Worm (Caenorhabditis elegans): ENCODE data around the gene T26G10.3.

T26G10.3 gene

ce11 chrIII:9454730-9455129 lies 41.5 kb upstream of the T26G10.3 start:
- no peak for TF ChIP-seq nhr-25 (tag; optimal IDR thresholded peaks at IDR 0.05)
- TF ChIP-seq ama-1 (optimal IDR thresholded peaks at IDR 0.05), result no peak
- TF ChIP-seq pha-4 (tag; optimal IDR thresholded peaks at IDR 0.05), result no peak
- peak; percentile 40 for TF ChIP-seq nhr-23 (tag; optimal IDR thresholded peaks at IDR 0.05)
- peak; percentile 17 for TF ChIP-seq nhr-43 (tag; optimal IDR thresholded peaks at IDR 0.05; ENCODE audit: poor library complexity, severe bottlenecking)

- no peak for TF ChIP-seq nhr-23 (tag; optimal IDR thresholded peaks at IDR 0.05)
- no peak for TF ChIP-seq nhr-76 (tag; optimal IDR thresholded peaks at IDR 0.05)
- TF ChIP-seq unc-62 (GFP tag; optimal IDR thresholded peaks at IDR 0.05), result no peak
Measured at ce11 chrIII:9453962-9454361, 40.7 kb upstream of the T26G10.3 start, which contains the start of gene F54C8.7. TSS of gene F54C8.7 (minus strand) at chrIII:9454062.

- TF ChIP-seq ztf-4 (tag; optimal IDR thresholded peaks at IDR 0.05) (no peak), pqm-1 (tag; optimal IDR thresholded peaks at IDR 0.05) (peak; percentile 39), nfya-1 (tag; optimal IDR thresholded peaks at IDR 0.05; ENCODE audit: insufficient read depth) (peak; percentile 24), egl-5 (tag; optimal IDR thresholded peaks at IDR 0.05) (peak; percentile 6), lin-39 (tag; optimal IDR thresholded peaks at IDR 0.05) (peak; percentile 80), nhr-23 (tag; optimal IDR thresholded peaks at IDR 0.05) (peak; percentile 14)
Measured at ce11 chrIII:9450933-9451332, 37.7 kb upstream of the T26G10.3 start.

ce11 chrIII:9449831-9450230 lies 36.6 kb upstream of the T26G10.3 start, which contains the start of gene F54C8.6:
TSS of gene F54C8.6 (minus strand) at chrIII:9449931.
- no peak for TF ChIP-seq skn-1 (tag; optimal IDR thresholded peaks at IDR 0.05)
- no peak for TF ChIP-seq mdl-1 (tag; optimal IDR thresholded peaks at IDR 0.05)
- TF ChIP-seq ceh-82 (tag; optimal IDR thresholded peaks at IDR 0.05), result no peak
- TF ChIP-seq ceh-9 (tag; optimal IDR thresholded peaks at IDR 0.05), result no peak
- no peak for TF ChIP-seq unc-39 (tag; optimal IDR thresholded peaks at IDR 0.05)
- TF ChIP-seq eor-1 (tag; optimal IDR thresholded peaks at IDR 0.05), result no peak
- no peak for TF ChIP-seq nhr-11 (tag; optimal IDR thresholded peaks at IDR 0.05)
- TF ChIP-seq tbx-2 (tag; optimal IDR thresholded peaks at IDR 0.05), result no peak
- TF ChIP-seq nhr-25 (tag; optimal IDR thresholded peaks at IDR 0.05), result no peak
- TF ChIP-seq fos-1 (tag; optimal IDR thresholded peaks at IDR 0.05), result no peak
- TF ChIP-seq ZK546.5 (tag; optimal IDR thresholded peaks at IDR 0.05), result no peak
- no peak for TF ChIP-seq fkh-2 (tag; optimal IDR thresholded peaks at IDR 0.05)
- TF ChIP-seq nhr-237 (tag; optimal IDR thresholded peaks at IDR 0.05), result no peak
- no peak for TF ChIP-seq pqm-1 (tag; optimal IDR thresholded peaks at IDR 0.05)
- no peak for TF ChIP-seq sea-2 (GFP tag; optimal IDR thresholded peaks at IDR 0.05)
- TF ChIP-seq ceh-16 (tag; optimal IDR thresholded peaks at IDR 0.05), result no peak

ce11 chrIII:9449351-9449750 lies 36.1 kb upstream of the T26G10.3 start:
- peak; percentile 11 for TF ChIP-seq snpc-4 (tag; optimal IDR thresholded peaks at IDR 0.05)

ce11 chrIII:9443417-9444027 lies 30.3 kb upstream of the T26G10.3 start, which contains the start of gene pir-2:
TSS of gene pir-2 (minus strand) at chrIII:9443634.
- TF ChIP-seq aly-2 (tag; optimal IDR thresholded peaks at IDR 0.05), result no peak
- no peak for TF ChIP-seq fos-1 (tag; optimal IDR thresholded peaks at IDR 0.05)
- TF ChIP-seq ceh-82 (tag; optimal IDR thresholded peaks at IDR 0.05), result peak; percentile 14
- TF ChIP-seq pha-4 (tag; optimal IDR thresholded peaks at IDR 0.05), result peak; percentile 92
- TF ChIP-seq hmg-11 (tag; optimal IDR thresholded peaks at IDR 0.05), result peak; percentile 67
- TF ChIP-seq nhr-237 (tag; optimal IDR thresholded peaks at IDR 0.05), result no peak
- TF ChIP-seq lsy-12 (tag; optimal IDR thresholded peaks at IDR 0.05), result peak; percentile 60
- TF ChIP-seq pqm-1 (tag; optimal IDR thresholded peaks at IDR 0.05), result peak; percentile 40
- TF ChIP-seq nhr-12 (tag; optimal IDR thresholded peaks at IDR 0.05), result no peak
- no peak for TF ChIP-seq fkh-2 (tag; optimal IDR thresholded peaks at IDR 0.05)
- peak; percentile 97 for TF ChIP-seq ceh-28 (tag; optimal IDR thresholded peaks at IDR 0.05)
- peak; percentile 86 for TF ChIP-seq ama-1 (optimal IDR thresholded peaks at IDR 0.05)
- TF ChIP-seq elt-2 (tag; optimal IDR thresholded peaks at IDR 0.05), result peak; percentile 48
- TF ChIP-seq ceh-16 (tag; optimal IDR thresholded peaks at IDR 0.05), result no peak
- peak; percentile 50 for TF ChIP-seq skn-1 (tag; optimal IDR thresholded peaks at IDR 0.05)
- peak; percentile 79 for TF ChIP-seq snpc-4 (tag; optimal IDR thresholded peaks at IDR 0.05)
- TF ChIP-seq nhr-76 (tag; optimal IDR thresholded peaks at IDR 0.05), result no peak
- no peak for TF ChIP-seq ztf-4 (tag; optimal IDR thresholded peaks at IDR 0.05)
- TF ChIP-seq fkh-10 (GFP tag; optimal IDR thresholded peaks at IDR 0.05), result peak; percentile 11
- TF ChIP-seq mdl-1 (tag; optimal IDR thresholded peaks at IDR 0.05), result no peak
- no peak for TF ChIP-seq ZK546.5 (tag; optimal IDR thresholded peaks at IDR 0.05)
- no peak for TF ChIP-seq unc-62 (GFP tag; optimal IDR thresholded peaks at IDR 0.05)
- TF ChIP-seq lin-15B (tag; optimal IDR thresholded peaks at IDR 0.05), result peak; percentile 93
- peak; percentile 95 for TF ChIP-seq lin-39 (tag; optimal IDR thresholded peaks at IDR 0.05)
- TF ChIP-seq ztf-11 (tag; optimal IDR thresholded peaks at IDR 0.05), result no peak
- no peak for TF ChIP-seq unc-39 (tag; optimal IDR thresholded peaks at IDR 0.05)
- TF ChIP-seq ceh-9 (tag; optimal IDR thresholded peaks at IDR 0.05), result no peak
- peak; percentile 21 for TF ChIP-seq nhr-43 (tag; optimal IDR thresholded peaks at IDR 0.05; ENCODE audit: poor library complexity, severe bottlenecking)
- TF ChIP-seq daf-12 (tag; optimal IDR thresholded peaks at IDR 0.05), result no peak
- TF ChIP-seq mml-1 (tag; optimal IDR thresholded peaks at IDR 0.05), result no peak
- no peak for TF ChIP-seq nhr-67 (tag; optimal IDR thresholded peaks at IDR 0.05)
- no peak for TF ChIP-seq egl-27 (tag; optimal IDR thresholded peaks at IDR 0.05)

Measured in whole organism, L3 larva.